Worm (Caenorhabditis elegans): Measurements from ENCODE around the gene mab-10.
A peak's percentile ranks its signal among the peaks of the same experiment; 100 is the strongest.

The mab-10 gene

DNA sequence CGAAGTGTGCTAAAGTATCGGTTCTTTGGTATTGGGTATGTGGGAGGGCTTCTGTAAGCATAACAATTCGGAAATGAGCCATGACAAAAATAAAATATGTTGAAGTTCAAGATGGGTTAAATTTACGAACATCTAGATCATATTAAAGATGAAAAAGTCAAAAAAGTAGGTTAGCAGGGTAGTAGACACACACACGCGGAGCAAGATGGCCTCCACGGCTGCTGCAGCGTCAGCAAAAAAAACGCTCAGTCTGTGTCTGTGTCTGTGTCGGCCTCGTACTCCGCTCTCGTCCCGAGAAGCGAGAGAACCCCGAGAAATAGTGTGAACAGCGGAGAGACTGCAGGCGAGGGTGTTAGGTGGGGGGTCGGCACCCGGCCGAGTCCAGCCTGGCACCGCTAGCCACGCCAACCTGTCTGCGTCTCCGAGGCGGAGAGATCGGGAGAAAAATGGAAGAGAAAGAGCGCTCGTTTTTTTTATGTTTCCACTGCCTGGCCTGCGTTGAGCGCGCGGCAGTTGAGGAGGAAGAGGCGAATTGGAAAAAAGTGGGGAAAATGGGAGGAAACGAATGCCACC, 25.3 kb upstream of the mab-10 start, which contains the start of gene myrf-1 (continued):
- TF ChIP-seq lin-38 (GFP tag; IDR thresholded peaks at IDR 0.05): peak; percentile 63
- no peak for TF ChIP-seq mdt-29 (GFP tag; IDR thresholded peaks at IDR 0.05)
- peak; percentile 76; the same call in 1 of the 2 replicates for TF ChIP-seq lin-29 (GFP tag; IDR thresholded peaks at IDR 0.05)
- TF ChIP-seq nhr-102 (tag; optimal IDR thresholded peaks at IDR 0.05): peak; percentile 63
- peak; percentile 49 for TF ChIP-seq dpl-1 (GFP tag; optimal IDR thresholded peaks at IDR 0.05)
- TF ChIP-seq lin-1 (GFP tag; IDR thresholded peaks at IDR 0.05): peak; percentile 78
- 0 out of 2 replicates have a peak, but pooled peaks have one; percentile 44 for TF ChIP-seq dmd-8 (GFP tag; IDR thresholded peaks at IDR 0.05)
- TF ChIP-seq ceh-44 (GFP tag; IDR thresholded peaks at IDR 0.05): 0 out of 2 replicates have a peak, but pooled peaks have one; percentile 42
- no peak for TF ChIP-seq zip-2 (tag; optimal IDR thresholded peaks at IDR 0.05)
- peak; percentile 90 for TF ChIP-seq T26A8.4 (GFP tag; IDR thresholded peaks at IDR 0.05)
- TF ChIP-seq F10B5.3 (tag; optimal IDR thresholded peaks at IDR 0.05): peak; percentile 55
- TF ChIP-seq daf-19 (GFP tag; conservative IDR thresholded peaks at IDR 0.05): no peak
- 0 out of 4 replicates have a peak, but pooled peaks of 1 of the 2 experiments have one; percentile 73 for TF ChIP-seq madf-5 (GFP tag; IDR thresholded peaks at IDR 0.05)
- TF ChIP-seq unc-62 (GFP tag; optimal IDR thresholded peaks at IDR 0.05 in 1 of 2): peak in 1 of 2 experiments; percentile 85
- no peak for TF ChIP-seq unc-62 (tag; optimal IDR thresholded peaks at IDR 0.05)
- no peak for TF ChIP-seq zfp-3 (GFP tag; conservative IDR thresholded peaks at IDR 0.05)
- TF ChIP-seq gei-8 (GFP tag; optimal IDR thresholded peaks at IDR 0.05): peak; percentile 48
- peak; percentile 64; the same call in 1 of the 2 replicates for TF ChIP-seq vab-7 (GFP tag; IDR thresholded peaks at IDR 0.05)
- TF ChIP-seq ctbp-1 (GFP tag; IDR thresholded peaks at IDR 0.05): peak; percentile 91
- TF ChIP-seq dmd-6 (GFP tag; IDR thresholded peaks at IDR 0.05): peak; percentile 84
- TF ChIP-seq mdl-1 (tag; optimal IDR thresholded peaks at IDR 0.05): peak; percentile 59 to 92
- peak; percentile 92 for TF ChIP-seq rbr-2 (tag; optimal IDR thresholded peaks at IDR 0.05)
- no peak for TF ChIP-seq nhr-76 (tag; optimal IDR thresholded peaks at IDR 0.05)
- TF ChIP-seq ceh-28 (tag; optimal IDR thresholded peaks at IDR 0.05): no peak
- TF ChIP-seq hif-1 (tag; optimal IDR thresholded peaks at IDR 0.05): peak in 1 of 2 experiments; percentile 88
- no peak for TF ChIP-seq ZK337.2 (GFP tag; IDR thresholded peaks at IDR 0.05)
- TF ChIP-seq aha-1 (tag): peak; percentile 99
- peak; percentile 16 for TF ChIP-seq lir-3 (tag; optimal IDR thresholded peaks at IDR 0.05)
- TF ChIP-seq nhr-111 (GFP tag; optimal IDR thresholded peaks at IDR 0.05): no peak
- no peak for TF ChIP-seq egl-27 (tag; optimal IDR thresholded peaks at IDR 0.05)
- TF ChIP-seq nhr-48 (tag; optimal IDR thresholded peaks at IDR 0.05): peak; percentile 78
- no peak for TF ChIP-seq cey-2 (tag; optimal IDR thresholded peaks at IDR 0.05; ENCODE audit: borderline replicate concordance, insufficient read depth)
- TF ChIP-seq php-3 (GFP tag; IDR thresholded peaks at IDR 0.05): peak; percentile 60; the same call in 1 of the 2 replicates
- TF ChIP-seq tra-1 (GFP tag; IDR thresholded peaks at IDR 0.05): peak; percentile 73; the same call in 1 of the 2 replicates
- TF ChIP-seq saeg-2 (GFP tag; IDR thresholded peaks at IDR 0.05): peak; percentile 84; the same call in 1 of the 2 replicates
- TF ChIP-seq madf-9 (GFP tag; conservative IDR thresholded peaks at IDR 0.05): no peak; the same call in 1 of the 2 replicates
- 0 out of 2 replicates have a peak, but pooled peaks have one; percentile 46 for TF ChIP-seq lim-7 (GFP tag; IDR thresholded peaks at IDR 0.05)
- TF ChIP-seq ztf-11 (tag; optimal IDR thresholded peaks at IDR 0.05): no peak
- no peak for TF ChIP-seq Y75B8A.6 (GFP tag; IDR thresholded peaks at IDR 0.05)
- TF ChIP-seq spr-1 (tag; optimal IDR thresholded peaks at IDR 0.05): peak; percentile 74
- TF ChIP-seq sdz-12 (GFP tag; optimal IDR thresholded peaks at IDR 0.05): no peak
- TF ChIP-seq Y105C5A.15 (GFP tag; IDR thresholded peaks at IDR 0.05): no peak
- TF ChIP-seq unc-130 (GFP tag; optimal IDR thresholded peaks at IDR 0.05): no peak
- TF ChIP-seq pha-4 (GFP tag; IDR thresholded peaks at IDR 0.05): peak; percentile 85
- TF ChIP-seq pha-4 (tag; optimal IDR thresholded peaks at IDR 0.05): peak; percentile 32
